Fruit fly (Drosophila melanogaster): ENCODE data around the gene Hexim.

Gene Hexim

dm6 chr3R:14696949-14697513 lies 37.8 kb downstream of the Hexim start, which contains the start of gene Meltrin:
TSS of gene Meltrin (minus strand) at chr3R:14697292.
- TF ChIP-seq CG32121 (GFP tag; IDR thresholded peaks at IDR 0.05) (no peak), CG9948 (tag; optimal IDR thresholded peaks at IDR 0.05) (no peak), CG13204 (GFP tag; optimal IDR thresholded peaks at IDR 0.05) (peak; percentile 20), CG15710 (tag; optimal IDR thresholded peaks at IDR 0.05) (peak; percentile 26), CG8159 (tag; optimal IDR thresholded peaks at IDR 0.05) (peak; percentile 2), CG34367 (tag; optimal IDR thresholded peaks at IDR 0.05) (peak; percentile 9), Pif1A (GFP tag; optimal IDR thresholded peaks at IDR 0.05) (no peak), D1 (tag; optimal IDR thresholded peaks at IDR 0.05) (peak; percentile 18), CG10348 (GFP tag; IDR thresholded peaks at IDR 0.05) (no peak), Pif1B (GFP tag; optimal IDR thresholded peaks at IDR 0.05) (peak; percentile 29), Snoo (tag; optimal IDR thresholded peaks at IDR 0.05) (peak; percentile 45), CG17806 (tag; optimal IDR thresholded peaks at IDR 0.05) (peak; percentile 1), Ets98B (GFP tag; IDR thresholded peaks at IDR 0.05) (no peak), gl (tag; optimal IDR thresholded peaks at IDR 0.05) (no peak), CG12605 (GFP tag; IDR thresholded peaks at IDR 0.05) (no peak), fd96Ca (GFP tag; IDR thresholded peaks at IDR 0.05) (no peak), EcR (GFP tag; optimal IDR thresholded peaks at IDR 0.05) (peak; percentile 69), CG14655 (GFP tag; optimal IDR thresholded peaks at IDR 0.05) (no peak), rn (GFP tag; IDR thresholded peaks at IDR 0.05) (no peak), CG8301 (tag; optimal IDR thresholded peaks at IDR 0.05) (no peak), CG4496 (GFP tag; IDR thresholded peaks at IDR 0.05) (no peak)

DNA sequence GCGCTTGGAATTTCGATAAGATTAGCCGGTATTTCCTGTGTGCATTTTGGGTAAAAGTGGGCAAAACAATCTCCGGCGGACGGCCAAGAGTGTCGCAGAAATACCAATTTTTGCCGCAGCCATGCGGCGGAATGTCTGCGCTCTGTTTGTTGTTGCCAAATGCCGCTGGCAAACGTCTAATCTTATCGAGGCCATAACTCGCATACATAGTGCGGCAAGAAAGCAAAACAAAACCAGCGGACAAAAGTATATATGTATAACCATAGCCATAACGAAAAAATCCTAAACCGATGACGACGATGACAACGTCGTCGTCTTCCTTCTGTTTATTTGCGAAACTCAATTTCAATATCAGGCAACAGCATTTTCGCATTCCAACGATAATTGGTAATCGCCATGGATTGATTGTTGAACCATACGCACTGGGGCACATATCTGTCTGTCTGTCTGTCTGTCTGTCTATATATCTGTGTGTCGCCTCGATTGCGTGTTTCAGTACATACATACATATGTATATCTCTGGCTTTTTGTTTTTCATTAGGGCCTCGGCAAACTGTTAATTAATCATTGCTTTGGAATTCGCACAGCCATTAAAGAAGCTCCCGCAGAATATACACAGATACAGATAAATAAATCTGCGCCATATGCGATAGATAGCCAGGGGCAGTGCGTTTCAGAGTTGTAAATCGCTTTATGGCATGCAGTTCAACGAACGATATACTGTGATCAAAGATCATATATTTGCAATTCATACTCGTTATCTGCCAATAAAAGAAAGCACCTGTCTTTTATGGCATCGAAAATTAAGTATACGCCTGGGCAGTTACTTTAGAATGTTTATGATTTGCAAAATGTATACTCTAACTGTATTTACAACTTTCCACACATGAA lies 44.3 kb downstream of the Hexim start:
- TF ChIP-seq EcR (GFP tag; optimal IDR thresholded peaks at IDR 0.05) (peak; percentile 79), fd96Ca (GFP tag; IDR thresholded peaks at IDR 0.05) (no peak)

DNA sequence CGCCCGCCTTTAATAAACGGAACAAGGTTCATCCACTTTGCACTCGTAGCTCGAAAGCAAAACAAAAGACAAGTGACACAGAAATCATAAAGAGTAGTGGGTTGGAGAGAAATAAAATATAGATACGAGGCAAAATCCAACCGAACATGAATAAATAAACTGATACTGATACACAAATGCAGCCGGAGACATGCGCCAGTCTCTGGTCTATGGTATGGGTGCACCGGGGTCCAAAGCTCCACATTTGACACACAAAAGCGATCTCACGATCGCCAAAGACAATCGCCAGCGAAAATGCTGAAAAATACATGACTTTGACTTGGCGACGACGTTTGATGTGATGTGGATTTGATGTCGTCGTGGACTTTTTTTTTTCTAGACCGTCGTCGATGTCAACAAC lies 46.0 kb downstream of the Hexim start:
- TF ChIP-seq EcR (GFP tag; optimal IDR thresholded peaks at IDR 0.05) (peak; percentile 33), Pif1A (GFP tag; optimal IDR thresholded peaks at IDR 0.05) (no peak), fd96Ca (GFP tag; IDR thresholded peaks at IDR 0.05) (peak; percentile 28; the same call in 1 of the 3 replicates), CG32121 (GFP tag; IDR thresholded peaks at IDR 0.05) (peak; percentile 42; the same call in 1 of the 2 replicates), Snoo (tag; optimal IDR thresholded peaks at IDR 0.05) (no peak), CG15710 (tag; optimal IDR thresholded peaks at IDR 0.05) (no peak), gl (tag; optimal IDR thresholded peaks at IDR 0.05) (no peak), CG12605 (GFP tag; IDR thresholded peaks at IDR 0.05) (no peak), rn (GFP tag; IDR thresholded peaks at IDR 0.05) (no peak)

DNA sequence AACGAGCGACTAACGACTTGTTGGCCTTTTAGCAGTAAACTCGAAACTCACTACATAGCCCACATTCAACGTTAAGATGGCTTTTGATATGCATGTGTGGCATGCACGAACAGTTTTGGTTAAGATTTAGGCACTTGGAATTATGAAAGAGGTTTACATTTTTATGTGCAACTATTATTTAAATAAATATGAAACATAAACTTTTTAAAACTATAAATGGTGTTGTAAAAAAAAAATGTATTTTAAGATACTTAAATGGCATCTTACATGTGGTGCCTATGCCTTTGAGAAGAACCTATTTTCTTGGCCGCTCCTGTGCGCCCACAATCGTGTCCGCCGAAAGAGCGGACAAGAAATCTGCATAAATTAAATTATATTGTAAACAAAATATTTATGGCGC lies 47.1 kb downstream of the Hexim start:
- TF ChIP-seq CG8159 (tag; optimal IDR thresholded peaks at IDR 0.05): no peak
- peak; percentile 4 for TF ChIP-seq CG9948 (tag; optimal IDR thresholded peaks at IDR 0.05)
- 0 out of 3 replicates have a peak, but pooled peaks have one; percentile 20 for TF ChIP-seq CG4496 (GFP tag; IDR thresholded peaks at IDR 0.05)
- TF ChIP-seq CG32121 (GFP tag; IDR thresholded peaks at IDR 0.05): peak; percentile 34; the same call in 1 of the 2 replicates
- peak; percentile 41; the same call in 1 of the 2 replicates for TF ChIP-seq Ets98B (GFP tag; IDR thresholded peaks at IDR 0.05)

DNA sequence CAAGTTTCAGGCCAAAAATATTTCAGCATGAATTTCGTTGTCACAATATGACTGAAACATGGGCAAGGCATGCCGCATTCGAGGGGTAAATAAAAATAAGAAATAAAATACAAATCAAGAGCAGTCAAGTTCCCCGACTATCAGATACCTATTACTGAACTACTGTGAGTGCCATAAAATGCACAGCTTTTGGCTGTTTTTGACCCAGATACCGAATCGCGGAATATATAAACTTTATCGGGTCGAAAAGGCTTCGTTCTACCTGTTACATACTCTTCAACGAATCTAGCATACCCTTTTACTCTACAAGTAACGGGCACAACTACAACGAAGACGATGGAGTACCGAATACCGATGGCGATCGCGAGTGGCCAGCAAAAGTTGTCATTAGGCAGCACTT lies 47.6 kb downstream of the Hexim start:
- TF ChIP-seq CG32121 (GFP tag; IDR thresholded peaks at IDR 0.05) (peak; percentile 81), CG4496 (GFP tag; IDR thresholded peaks at IDR 0.05) (peak; percentile 87), EcR (GFP tag; optimal IDR thresholded peaks at IDR 0.05) (no peak), CG8159 (tag; optimal IDR thresholded peaks at IDR 0.05) (peak; percentile 48), CG34367 (tag; optimal IDR thresholded peaks at IDR 0.05) (no peak), rn (GFP tag; IDR thresholded peaks at IDR 0.05) (no peak), Pif1A (GFP tag; optimal IDR thresholded peaks at IDR 0.05) (peak; percentile 56), Snoo (tag; optimal IDR thresholded peaks at IDR 0.05) (peak; percentile 66), D1 (tag; optimal IDR thresholded peaks at IDR 0.05) (no peak), CG14655 (GFP tag; optimal IDR thresholded peaks at IDR 0.05) (no peak), CG12605 (GFP tag; IDR thresholded peaks at IDR 0.05) (no peak), CG17806 (tag; optimal IDR thresholded peaks at IDR 0.05) (peak; percentile 10), CG8301 (tag; optimal IDR thresholded peaks at IDR 0.05) (no peak), CG10348 (GFP tag; IDR thresholded peaks at IDR 0.05) (peak; percentile 29; the same call in 1 of the 2 replicates), CG13204 (GFP tag; optimal IDR thresholded peaks at IDR 0.05) (no peak), Ets98B (GFP tag; IDR thresholded peaks at IDR 0.05) (peak; percentile 66), gl (tag; optimal IDR thresholded peaks at IDR 0.05) (no peak), Pif1B (GFP tag; optimal IDR thresholded peaks at IDR 0.05) (peak; percentile 26), CG15710 (tag; optimal IDR thresholded peaks at IDR 0.05) (peak; percentile 42), fd96Ca (GFP tag; IDR thresholded peaks at IDR 0.05) (peak; percentile 85), CG9948 (tag; optimal IDR thresholded peaks at IDR 0.05) (no peak)
